Worm (Caenorhabditis elegans) whole organism, L4 larva: ENCODE results near the gene str-109.
A peak's percentile ranks its signal among the peaks of the same experiment; 100 is the strongest.

Experiments used
- F26F4.8 ChIP-seq: fragments of 200-800 bp; sonication (Bioruptor generic); conservative IDR thresholded peaks from 2 replicates; pipeline ENCODE4 v1.3.6; 2022; ENCODE audit warnings: missing genetic modification characterization, missing compliant biosample characterization
- aha-1 ChIP-seq: fragments of 150-350 bp; peaks from one replicate; lab custom pipeline; 2014; ENCODE audit warnings: missing biosample characterization, missing genetic modification characterization
- ceh-20 ChIP-seq: fragments of 200-800 bp; sonication (Bioruptor generic); IDR thresholded peaks from 2 replicates; pipeline ENCODE4 v1.3.6; 2022; ENCODE audit warnings: missing genetic modification reagents, missing genetic modification characterization, missing compliant biosample characterization
- ceh-32 ChIP-seq: sonication (generic microtip); optimal IDR thresholded peaks from 2 replicates; lab custom pipeline; 2016; ENCODE audit warnings: mild to moderate bottlenecking, missing genetic modification characterization, missing compliant biosample characterization; ENCODE audit not compliant: poor library complexity
- daf-12 ChIP-seq: fragments of 150-350 bp; optimal IDR thresholded peaks from 2 replicates; lab custom pipeline; 2014; ENCODE audit warnings: missing biosample characterization, missing genetic modification reagents, missing genetic modification characterization
- daf-19 ChIP-seq: fragments of 200-800 bp; sonication (Bioruptor generic); conservative IDR thresholded peaks from 2 replicates; pipeline ENCODE4 v1.3.6; 2022; ENCODE audit warnings: missing genetic modification characterization, missing compliant biosample characterization
- dmd-6 ChIP-seq: fragments of 200-800 bp; sonication (Bioruptor generic); IDR thresholded peaks from 2 replicates; pipeline ENCODE4 v1.3.6; 2022; ENCODE audit warnings: missing genetic modification reagents, missing genetic modification characterization, missing compliant biosample characterization
- duxl-1 ChIP-seq: sonication (generic microtip); optimal IDR thresholded peaks from 2 replicates; lab custom pipeline; 2016; ENCODE audit warnings: mild to moderate bottlenecking, missing genetic modification characterization, moderate library complexity, missing compliant biosample characterization; ENCODE audit not compliant: poor library complexity
- egl-43 ChIP-seq: fragments of 200-800 bp; sonication (Bioruptor generic); IDR thresholded peaks from 2 replicates; pipeline ENCODE4 v1.3.6; 2022; ENCODE audit warnings: missing genetic modification reagents, missing genetic modification characterization, missing compliant biosample characterization
- fkh-10 ChIP-seq: fragments of 150-350 bp; optimal IDR thresholded peaks from 2 replicates; lab custom pipeline; 2014; ENCODE audit warnings: missing biosample characterization, missing genetic modification reagents, missing genetic modification characterization
- fos-1 ChIP-seq: fragments of 150-350 bp; optimal IDR thresholded peaks from 2 replicates; lab custom pipeline; 2014; ENCODE audit warnings: missing biosample characterization, missing genetic modification characterization
- gei-8 ChIP-seq: fragments of 200-800 bp; sonication (Bioruptor generic); optimal IDR thresholded peaks from 2 replicates; lab custom pipeline; 2018; ENCODE audit warnings: mild to moderate bottlenecking, missing genetic modification characterization, missing compliant biosample characterization
- hlh-11 ChIP-seq: fragments of 200-800 bp; sonication (Bioruptor generic); optimal IDR thresholded peaks from 2 replicates; lab custom pipeline; 2018; ENCODE audit warnings: mild to moderate bottlenecking, missing genetic modification characterization, missing compliant biosample characterization
- hlh-30 ChIP-seq: sonication (generic microtip); optimal IDR thresholded peaks from 2 replicates; lab custom pipeline; 2017; ENCODE audit warnings: antibody characterized with exemption, mild to moderate bottlenecking, missing genetic modification characterization, missing compliant biosample characterization; ENCODE audit not compliant: insufficient read depth
- lin-13 ChIP-seq: fragments of 150-350 bp; optimal IDR thresholded peaks from 2 replicates; lab custom pipeline; 2014; ENCODE audit warnings: missing biosample characterization, missing genetic modification reagents, missing genetic modification characterization
- lin-29 ChIP-seq: fragments of 200-800 bp; sonication (Bioruptor generic); IDR thresholded peaks from 2 replicates; pipeline ENCODE4 v1.3.6; 2022; ENCODE audit warnings: missing genetic modification reagents, missing genetic modification characterization, missing compliant biosample characterization
- nhr-10 ChIP-seq: fragments of 150-350 bp; optimal IDR thresholded peaks from 2 replicates; lab custom pipeline; 2014; ENCODE audit warnings: missing biosample characterization, missing genetic modification characterization
- nhr-28 ChIP-seq: fragments of 150-350 bp; optimal IDR thresholded peaks from 2 replicates; lab custom pipeline; 2014; ENCODE audit warnings: missing biosample characterization, missing genetic modification characterization
- nhr-76 ChIP-seq: fragments of 150-350 bp; optimal IDR thresholded peaks from 2 replicates; lab custom pipeline; 2014; ENCODE audit warnings: missing biosample characterization, missing genetic modification characterization
- pha-4 ChIP-seq, 2 experiments: fragments of 150-350 bp in 1 of 2; fragments of 200-800 bp in 1 of 2; sonication (Bioruptor generic) in 1 of 2; IDR thresholded peaks in 1 of 2; optimal IDR thresholded peaks in 1 of 2; 2 replicates each; pipeline versions ENCODE4 v1.3.6 to Lab custom; 2014 to 2022; ENCODE audit warnings: missing genetic modification characterization in 2 of 2, missing genetic modification reagents in 2 of 2, missing biosample characterization in 1 of 2, missing compliant biosample characterization in 1 of 2
- pqm-1 ChIP-seq: sonication (generic microtip); optimal IDR thresholded peaks from 2 replicates; lab custom pipeline; 2017; ENCODE audit warnings: missing biosample characterization, missing genetic modification characterization
- rbr-2 ChIP-seq: sonication (generic microtip); optimal IDR thresholded peaks from 2 replicates; lab custom pipeline; 2016; ENCODE audit warnings: missing genotype, missing genetic modification characterization, missing compliant biosample characterization
- unc-130 ChIP-seq: sonication (generic microtip); optimal IDR thresholded peaks from 2 replicates; lab custom pipeline; 2016; ENCODE audit warnings: missing genetic modification reagents, missing genetic modification characterization, missing compliant biosample characterization
- unc-62 ChIP-seq, 3 experiments: fragments of 150-350 bp in 1 of 3; sonication (generic microtip); optimal IDR thresholded peaks in 2 of 3; peaks in 1 of 3; 1 replicate in 1 of 3; 2 replicates in 2 of 3; lab custom pipeline; 2014 to 2017; ENCODE audit warnings: missing biosample characterization in 3 of 3, missing genetic modification characterization in 3 of 3, missing genetic modification reagents in 3 of 3, missing genotype in 1 of 3
- vab-7 ChIP-seq: fragments of 200-800 bp; sonication (Bioruptor generic); IDR thresholded peaks from 2 replicates; pipeline ENCODE4 v1.3.6; 2022; ENCODE audit warnings: missing genetic modification reagents, missing genetic modification characterization, missing compliant biosample characterization
- zfp-2 ChIP-seq: sonication (generic microtip); optimal IDR thresholded peaks from 2 replicates; lab custom pipeline; 2016; ENCODE audit warnings: mild to moderate bottlenecking, missing genetic modification characterization, missing compliant biosample characterization
- zfp-3 ChIP-seq: fragments of 200-800 bp; sonication (Bioruptor generic); conservative IDR thresholded peaks from 2 replicates; pipeline ENCODE4 v1.3.6; 2022; ENCODE audit warnings: missing genetic modification reagents, missing genetic modification characterization, missing compliant biosample characterization
- zip-11 ChIP-seq: fragments of 200-800 bp; sonication (Bioruptor generic); IDR thresholded peaks from 2 replicates; pipeline ENCODE4 v1.3.6; 2022; ENCODE audit warnings: missing genetic modification characterization, missing compliant biosample characterization
- zip-2 ChIP-seq: fragments of 150-350 bp; optimal IDR thresholded peaks from 2 replicates; lab custom pipeline; 2014; ENCODE audit warnings: missing biosample characterization, missing genetic modification characterization
- ztf-7 ChIP-seq: fragments of 150-350 bp; optimal IDR thresholded peaks from 2 replicates; lab custom pipeline; 2014; ENCODE audit warnings: missing biosample characterization, missing genetic modification characterization

str-109 gene

DNA sequence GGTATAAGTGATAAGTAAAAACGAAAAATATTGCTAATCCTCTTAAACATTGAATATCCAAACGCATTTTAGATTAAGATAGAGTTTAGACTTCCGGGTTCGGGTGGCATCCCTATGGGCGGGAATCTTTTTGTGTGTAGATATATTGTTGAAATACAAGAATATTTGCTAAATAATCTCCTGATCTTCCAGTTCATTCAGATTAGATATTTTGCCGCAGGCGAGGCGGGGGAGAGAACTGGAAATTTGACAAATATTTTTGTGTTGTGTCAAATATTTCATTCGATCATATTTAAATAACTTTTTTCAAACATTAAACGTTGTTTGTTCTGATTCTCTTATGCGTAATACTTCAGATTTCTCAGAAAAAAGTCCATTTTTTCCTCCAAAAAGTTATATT lies 47.8 kb upstream of the str-109 start, which contains the start of gene oac-15:
Gene oac-15, minus strand, starts transcription at position 101 of the 400 bp plus-strand sequence.
- peak; percentile 80 for TF ChIP-seq aha-1 (tag; lab: Kevin White, UChicago)
- TF ChIP-seq daf-12 = no peak
- no peak for TF ChIP-seq lin-13 (GFP tag; lab: Kevin White, UChicago)
- TF ChIP-seq ceh-32 (tag; lab: Kevin White, UChicago) = no peak
- TF ChIP-seq, all 104 proteins: peak for 1

DNA sequence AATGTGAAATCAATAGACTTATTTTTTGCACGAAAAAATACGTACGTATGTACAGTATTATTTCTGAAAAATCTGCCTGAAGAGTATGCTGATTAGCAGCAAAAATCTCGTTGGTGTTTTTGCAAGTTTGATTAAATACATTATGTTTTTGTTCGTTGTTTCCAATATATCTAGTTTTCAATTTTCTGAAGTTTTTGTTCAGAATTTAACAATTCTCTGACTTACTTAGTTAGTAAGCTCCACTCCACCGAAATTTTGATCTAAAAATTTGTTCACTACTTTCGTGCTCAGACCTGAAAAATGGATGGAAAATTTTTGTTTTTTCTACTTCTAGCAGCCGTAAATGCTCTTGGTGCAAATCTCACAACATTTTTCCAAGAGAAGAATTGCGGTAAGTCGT lies 42.9 kb upstream of the str-109 start, which contains the start of gene irld-26:
Gene irld-26, plus strand, starts transcription at position 301 of the 400 bp plus-strand sequence.
- TF ChIP-seq vab-7 (GFP tag; lab: Robert Waterston, UW) (no peak), unc-62 (GFP tag; optimal IDR thresholded peaks at IDR 0.05 in 1 of 2; lab: Kevin White, UChicago) (peak in 1 of 2 experiments; percentile 13), unc-62 (tag; optimal IDR thresholded peaks at IDR 0.05; lab: Kevin White, UChicago) (no peak), duxl-1 (tag; lab: Kevin White, UChicago) (no peak), zip-2 (tag; lab: Kevin White, UChicago) (no peak)

DNA sequence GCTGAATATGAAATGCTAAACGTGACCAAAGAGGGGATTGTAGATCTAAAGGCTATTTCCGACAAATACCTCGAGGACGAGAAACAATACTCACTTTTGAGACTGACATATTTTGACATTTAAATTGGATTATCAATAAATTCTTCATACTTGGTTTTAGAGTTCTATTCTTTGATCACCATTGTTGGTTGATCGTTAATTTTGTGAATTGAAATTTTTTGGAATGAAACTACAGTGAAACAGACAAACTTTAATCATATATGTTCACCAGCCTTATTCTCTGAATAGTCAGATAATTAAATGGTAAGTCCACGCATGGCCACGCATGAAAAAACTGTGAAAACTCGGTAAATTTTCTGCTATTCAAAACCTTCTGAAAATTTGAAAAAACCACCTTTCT lies 40.6 kb upstream of the str-109 start, which contains the start of gene F11A5.18:
Gene F11A5.18, plus strand, starts transcription at position 301 of the 400 bp plus-strand sequence.
- no peak for TF ChIP-seq fkh-10 (GFP tag; lab: Kevin White, UChicago)
- no peak for TF ChIP-seq nhr-76 (tag; lab: Kevin White, UChicago)
- TF ChIP-seq daf-19 (GFP tag; lab: Robert Waterston, UW) = no peak
- TF ChIP-seq fos-1 = no peak

DNA sequence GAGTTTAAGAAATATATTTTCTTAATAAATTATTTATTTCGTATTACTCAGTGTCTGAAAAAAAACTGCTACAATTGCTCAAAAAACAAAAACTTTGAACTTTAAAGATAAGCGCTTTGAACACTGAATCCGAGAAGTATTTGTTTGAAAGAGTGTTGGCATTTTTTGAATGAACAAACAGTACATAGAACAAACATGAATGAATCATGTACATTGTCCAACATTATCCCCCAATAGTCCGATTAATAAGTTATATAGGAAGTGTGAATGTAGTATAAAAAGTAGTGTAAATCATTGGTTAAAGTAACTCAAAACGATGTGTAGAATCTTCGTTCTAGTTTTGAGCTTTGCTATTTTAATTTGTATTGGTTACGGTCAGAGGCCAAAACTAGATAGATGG lies 39.7 kb upstream of the str-109 start, which contains the start of gene F11A5.17:
Gene F11A5.17, plus strand, starts transcription at position 301 of the 400 bp plus-strand sequence.
- TF ChIP-seq dmd-6 (GFP tag; lab: Robert Waterston, UW) = no peak
- peak in 1 of 2 experiments; percentile 15 for TF ChIP-seq unc-62 (GFP tag; optimal IDR thresholded peaks at IDR 0.05 in 1 of 2; lab: Kevin White, UChicago)
- TF ChIP-seq unc-62 (tag; optimal IDR thresholded peaks at IDR 0.05; lab: Kevin White, UChicago) = no peak
- no peak for TF ChIP-seq hlh-30 (tag; lab: Kevin White, UChicago)

DNA sequence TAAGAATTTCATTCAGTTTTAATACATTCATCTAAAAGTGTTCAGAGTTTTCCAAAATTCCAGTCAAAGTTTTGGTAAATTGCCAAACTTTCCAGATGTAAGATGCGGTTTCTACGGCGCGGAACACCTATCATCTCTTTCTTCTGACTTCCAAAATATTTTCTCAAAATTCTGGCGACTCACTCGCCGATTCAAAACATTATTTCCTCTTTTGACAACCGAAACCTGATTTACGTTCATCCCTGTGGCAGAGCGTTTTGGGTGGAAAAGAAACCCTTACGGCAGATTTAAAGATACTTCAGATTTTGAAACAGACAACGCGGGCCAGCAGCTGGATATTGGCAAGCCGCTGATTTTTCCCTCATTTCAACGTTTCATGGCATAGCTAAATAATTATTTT lies 36.0 kb upstream of the str-109 start, which contains the start of gene F11A5.5:
Gene F11A5.5, plus strand, starts transcription at position 301 of the 400 bp plus-strand sequence.
- no peak for TF ChIP-seq lin-29 (GFP tag; lab: Robert Waterston, UW)
- TF ChIP-seq zfp-2 (tag; lab: Kevin White, UChicago) = no peak
- TF ChIP-seq gei-8 (GFP tag; lab: Kevin White, UChicago) = no peak
- TF ChIP-seq nhr-28 (tag; lab: Kevin White, UChicago) = no peak
- no peak for TF ChIP-seq pqm-1 (tag; lab: Kevin White, UChicago)
- no peak for TF ChIP-seq zip-11 (GFP tag; lab: Robert Waterston, UW)
- no peak for TF ChIP-seq zfp-3 (GFP tag; lab: Robert Waterston, UW)
- TF ChIP-seq rbr-2 (tag; lab: Kevin White, UChicago) = no peak
- no peak for TF ChIP-seq F26F4.8
- TF ChIP-seq hlh-11 (tag; lab: Kevin White, UChicago) = no peak
- TF ChIP-seq ztf-7 (tag; lab: Kevin White, UChicago) = no peak
- TF ChIP-seq unc-130 (GFP tag; lab: Kevin White, UChicago) = no peak
- no peak for TF ChIP-seq egl-43 (GFP tag; lab: Robert Waterston, UW)
- no peak for TF ChIP-seq ceh-20 (GFP tag; lab: Robert Waterston, UW)
- no peak for TF ChIP-seq pha-4 (GFP tag; IDR thresholded peaks at IDR 0.05; lab: Robert Waterston, UW)
- TF ChIP-seq pha-4 (tag; optimal IDR thresholded peaks at IDR 0.05; lab: Kevin White, UChicago) = no peak
- no peak for TF ChIP-seq nhr-76 (tag; lab: Kevin White, UChicago)
- no peak for TF ChIP-seq fkh-10 (GFP tag; lab: Kevin White, UChicago)

DNA sequence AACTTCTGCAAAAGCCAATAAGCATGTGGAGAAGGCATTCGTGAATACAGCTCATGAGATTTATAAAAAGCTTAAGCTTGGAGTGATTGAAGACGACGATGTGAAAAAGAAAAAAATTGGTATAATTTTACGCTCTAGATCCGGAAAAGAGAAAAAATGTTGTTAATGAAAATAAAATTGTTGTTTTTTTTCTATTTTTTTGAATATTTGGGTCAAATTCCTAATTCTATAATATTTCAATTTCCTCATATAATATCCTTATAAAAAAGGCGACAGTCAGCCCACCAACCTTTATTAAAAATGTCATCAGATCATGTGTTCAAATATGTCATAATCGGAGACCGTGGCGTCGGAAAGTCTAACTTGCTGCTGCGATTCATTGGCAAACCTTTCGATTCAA lies 33.4 kb upstream of the str-109 start, which contains the start of gene rabr-3:
Gene rabr-3, plus strand, starts transcription at position 301 of the 400 bp plus-strand sequence.
- TF ChIP-seq nhr-10 = no peak
- TF ChIP-seq, all 104 proteins: peak for 0
